Fruit fly (Drosophila melanogaster) whole organism, embryonic: ENCODE data around the gene mtTFB2.

Experiments
- Abd-B ChIP-seq: fragments of 200-800 bp; sonication (Bioruptor generic); optimal IDR thresholded peaks from 2 replicates; lab custom pipeline; 2018; ENCODE audit warnings: missing biosample characterization, mild to moderate bottlenecking, missing genetic modification characterization, moderate library complexity
- Aef1 ChIP-seq: fragments of 200-800 bp; sonication (Bioruptor generic); IDR thresholded peaks from 3 replicates; pipeline ENCODE4 v1.3.6; 2022; ENCODE audit warnings: missing biosample characterization, missing genetic modification characterization
- BtbVII ChIP-seq: fragments of 200-800 bp; sonication (Bioruptor generic); optimal IDR thresholded peaks from 3 replicates; lab custom pipeline; 2017; ENCODE audit warnings: missing biosample characterization, mild to moderate bottlenecking, missing genetic modification characterization
- CG10274 ChIP-seq: fragments of 200-800 bp; sonication (Bioruptor generic); optimal IDR thresholded peaks from 3 replicates; lab custom pipeline; 2017; ENCODE audit warnings: missing biosample characterization, mild to moderate bottlenecking, missing genetic modification characterization
- CG13775 ChIP-seq: fragments of 200-800 bp; sonication (Bioruptor generic); optimal IDR thresholded peaks from 3 replicates; lab custom pipeline; 2017; ENCODE audit warnings: missing biosample characterization, mild to moderate bottlenecking, missing genetic modification characterization
- CG14050 ChIP-seq: fragments of 200-800 bp; sonication (Bioruptor generic); IDR thresholded peaks from 3 replicates; pipeline ENCODE4 v1.3.6; 2022; ENCODE audit warnings: missing biosample characterization, missing genetic modification characterization
- CG14667 ChIP-seq: fragments of 200-800 bp; sonication (Bioruptor generic); IDR thresholded peaks from 2 replicates; pipeline ENCODE4 v1.3.6; 2022; ENCODE audit warnings: missing biosample characterization, missing genetic modification characterization
- CG15479 ChIP-seq: fragments of 200-800 bp; sonication (Bioruptor generic); optimal IDR thresholded peaks from 3 replicates; lab custom pipeline; 2019; ENCODE audit warnings: missing biosample characterization, mild to moderate bottlenecking, missing genetic modification characterization, moderate library complexity
- CG17361 ChIP-seq: fragments of 200-800 bp; sonication (Bioruptor generic); IDR thresholded peaks from 3 replicates; pipeline ENCODE4 v1.3.6; 2022; ENCODE audit warnings: missing biosample characterization, missing genetic modification characterization
- CG17385 ChIP-seq: fragments of 200-800 bp; sonication (Bioruptor generic); optimal IDR thresholded peaks from 3 replicates; lab custom pipeline; 2018; ENCODE audit warnings: missing biosample characterization, mild to moderate bottlenecking, missing genetic modification characterization
- CG1832 ChIP-seq: fragments of 200-800 bp; sonication (Bioruptor generic); optimal IDR thresholded peaks from 2 replicates; lab custom pipeline; 2017; ENCODE audit warnings: missing biosample characterization, mild to moderate bottlenecking, missing genetic modification characterization, inconsistent platforms
- CG6813 ChIP-seq: fragments of 200-800 bp; sonication (Bioruptor generic); optimal IDR thresholded peaks from 2 replicates; lab custom pipeline; 2017; ENCODE audit warnings: missing biosample characterization, missing genetic modification characterization, mild to moderate bottlenecking, moderate library complexity, missing genetic modification reagents
- CG7372 ChIP-seq: fragments of 200-800 bp; sonication (Bioruptor generic); IDR thresholded peaks from 2 replicates; pipeline ENCODE4 v1.3.6; 2022; ENCODE audit warnings: missing biosample characterization, missing genetic modification characterization
- CG8924 ChIP-seq: fragments of 200-800 bp; optimal IDR thresholded peaks from 3 replicates; lab custom pipeline; 2019; ENCODE audit warnings: missing biosample characterization, mild to moderate bottlenecking, missing genetic modification characterization, moderate library complexity
- CG9215 ChIP-seq: fragments of 200-800 bp; sonication (Bioruptor generic); IDR thresholded peaks from 2 replicates; pipeline ENCODE4 v1.3.6; 2022; ENCODE audit warnings: missing biosample characterization, missing genetic modification characterization
- CG9609 ChIP-seq: fragments of 200-800 bp; sonication (Bioruptor generic); optimal IDR thresholded peaks from 3 replicates; lab custom pipeline; 2016; ENCODE audit warnings: missing biosample characterization, missing genetic modification characterization
- D ChIP-seq, 2 experiments: fragments of 200-800 bp in 1 of 2; fragments of >200 bp in 1 of 2; sonication (Bioruptor generic) in 1 of 2; optimal IDR thresholded peaks; 2 replicates in 1 of 2; 3 replicates in 1 of 2; lab custom pipeline; 2017; ENCODE audit warnings: mild to moderate bottlenecking in 1 of 2, missing biosample characterization in 1 of 2, missing genetic modification characterization in 1 of 2, missing genetic modification reagents in 1 of 2
- D19A ChIP-seq: fragments of 200-800 bp; optimal IDR thresholded peaks from 3 replicates; lab custom pipeline; 2019; ENCODE audit warnings: missing biosample characterization, mild to moderate bottlenecking, missing genetic modification characterization, moderate library complexity
- D19B ChIP-seq: fragments of 200-800 bp; sonication (Bioruptor generic); optimal IDR thresholded peaks from 2 replicates; lab custom pipeline; 2017; ENCODE audit warnings: missing biosample characterization, mild to moderate bottlenecking, missing genetic modification characterization
- Ets65A ChIP-seq: fragments of 200-800 bp; sonication (Bioruptor generic); peaks from one replicate; lab custom pipeline; 2016; ENCODE audit warnings: missing biosample characterization, missing genetic modification characterization
- Ets97D ChIP-seq: fragments of 200-800 bp; sonication (Bioruptor generic); optimal IDR thresholded peaks from 3 replicates; lab custom pipeline; 2016; ENCODE audit warnings: missing biosample characterization, missing genetic modification characterization
- Fer3 ChIP-seq: fragments of 200-800 bp; sonication (Bioruptor generic); optimal IDR thresholded peaks from 2 replicates; lab custom pipeline; 2018; ENCODE audit warnings: missing biosample characterization, mild to moderate bottlenecking, missing genetic modification characterization, moderate library complexity
- GATAe ChIP-seq: fragments of 200-800 bp; sonication (Bioruptor generic); conservative IDR thresholded peaks from 2 replicates; pipeline ENCODE4 v1.3.6; 2022; ENCODE audit warnings: missing biosample characterization, missing genetic modification characterization
- MBD-R2 ChIP-seq: fragments of 200-800 bp; sonication (Bioruptor generic); IDR thresholded peaks from 2 replicates; pipeline ENCODE4 v1.3.6; 2022; ENCODE audit warnings: missing biosample characterization, missing genetic modification characterization
- Mes4 ChIP-seq: fragments of 200-800 bp; sonication (Bioruptor generic); optimal IDR thresholded peaks from 2 replicates; lab custom pipeline; 2016; ENCODE audit warnings: missing biosample characterization, missing genetic modification characterization
- NC2α ChIP-seq: fragments of 200-800 bp; sonication (Bioruptor generic); optimal IDR thresholded peaks from 2 replicates; lab custom pipeline; 2016; ENCODE audit warnings: missing biosample characterization, missing genetic modification characterization
- NFAT ChIP-seq: fragments of 200-800 bp; sonication (Bioruptor generic); IDR thresholded peaks from 2 replicates; pipeline ENCODE4 v1.3.6; 2022; ENCODE audit warnings: missing biosample characterization, missing genetic modification characterization
- Nf-YB ChIP-seq: fragments of 200-800 bp; sonication (Bioruptor generic); optimal IDR thresholded peaks from 3 replicates; lab custom pipeline; 2019; ENCODE audit warnings: missing biosample characterization, mild to moderate bottlenecking, missing genetic modification characterization, moderate library complexity
- Scr ChIP-seq: fragments of 200-800 bp; sonication (Bioruptor generic); IDR thresholded peaks from 2 replicates; pipeline ENCODE4 v1.3.6; 2022; ENCODE audit warnings: missing biosample characterization, missing genetic modification characterization; ENCODE audit not compliant: partially characterized antibody
- Six4 ChIP-seq: fragments of 200-800 bp; sonication (Bioruptor generic); optimal IDR thresholded peaks from 2 replicates; lab custom pipeline; 2016; ENCODE audit warnings: missing biosample characterization, missing genetic modification characterization
- Ssrp ChIP-seq: fragments of 200-800 bp; sonication (Bioruptor generic); optimal IDR thresholded peaks from 2 replicates; lab custom pipeline; 2018; ENCODE audit warnings: missing biosample characterization, mild to moderate bottlenecking, missing genetic modification characterization, moderate library complexity
- bab2 ChIP-seq: fragments of 200-800 bp; sonication (Bioruptor generic); optimal IDR thresholded peaks from 2 replicates; lab custom pipeline; 2016; ENCODE audit warnings: missing biosample characterization, missing genetic modification characterization
- bbx ChIP-seq: fragments of 200-800 bp; sonication (Bioruptor generic); IDR thresholded peaks from 2 replicates; pipeline ENCODE4 v1.3.6; 2022; ENCODE audit warnings: missing biosample characterization, missing genetic modification characterization; ENCODE audit not compliant: partially characterized antibody
- bigmax ChIP-seq: fragments of 200-800 bp; sonication (Bioruptor generic); optimal IDR thresholded peaks from 2 replicates; lab custom pipeline; 2018; ENCODE audit warnings: missing biosample characterization, mild to moderate bottlenecking, missing genetic modification characterization
- chm ChIP-seq: fragments of 200-800 bp; sonication (Bioruptor generic); IDR thresholded peaks from 2 replicates; pipeline ENCODE4 v1.3.6; 2022; ENCODE audit warnings: missing biosample characterization, missing genetic modification characterization
- crc ChIP-seq: fragments of 200-800 bp; sonication (Bioruptor generic); optimal IDR thresholded peaks from 2 replicates; lab custom pipeline; 2016; ENCODE audit warnings: missing biosample characterization, missing genetic modification characterization
- dysf ChIP-seq: fragments of 200-800 bp; sonication (Bioruptor generic); IDR thresholded peaks from 3 replicates; pipeline ENCODE4 v1.3.6; 2022; ENCODE audit warnings: missing biosample characterization, missing genetic modification characterization
- ewg ChIP-seq: fragments of 200-800 bp; sonication (Bioruptor generic); optimal IDR thresholded peaks from 3 replicates; lab custom pipeline; 2017; ENCODE audit warnings: mild to moderate bottlenecking, missing biosample characterization, missing genetic modification reagents, missing genetic modification characterization
- exex ChIP-seq: fragments of 200-800 bp; sonication (Bioruptor generic); optimal IDR thresholded peaks from 4 replicates; lab custom pipeline; 2018; ENCODE audit warnings: missing biosample characterization, mild to moderate bottlenecking, missing genetic modification characterization, moderate library complexity
- gfzf ChIP-seq: fragments of 200-800 bp; sonication (Bioruptor generic); optimal IDR thresholded peaks from 2 replicates; lab custom pipeline; 2016; ENCODE audit warnings: missing biosample characterization, mild to moderate bottlenecking, missing genetic modification characterization, moderate library complexity
- ind ChIP-seq: fragments of 200-800 bp; sonication (Bioruptor generic); optimal IDR thresholded peaks from 3 replicates; lab custom pipeline; 2016; ENCODE audit warnings: missing biosample characterization, missing genetic modification characterization
- lilli ChIP-seq: fragments of 200-800 bp; sonication (Bioruptor generic); optimal IDR thresholded peaks from 3 replicates; lab custom pipeline; 2016; ENCODE audit warnings: missing biosample characterization, missing genetic modification characterization
- nerfin-2 ChIP-seq: fragments of 200-800 bp; sonication (Bioruptor generic); IDR thresholded peaks from 2 replicates; pipeline ENCODE4 v1.3.6; 2022; ENCODE audit warnings: missing biosample characterization, missing genetic modification characterization; ENCODE audit not compliant: partially characterized antibody
- odd ChIP-seq: fragments of 200-800 bp; sonication (Bioruptor generic); optimal IDR thresholded peaks from 2 replicates; lab custom pipeline; 2017; ENCODE audit warnings: missing biosample characterization, mild to moderate bottlenecking, missing genetic modification characterization
- pnt ChIP-seq: fragments of 200-800 bp; sonication (Bioruptor generic); optimal IDR thresholded peaks from 3 replicates; lab custom pipeline; 2016; ENCODE audit warnings: missing biosample characterization, missing genetic modification characterization
- psq ChIP-seq: fragments of 200-800 bp; sonication (Bioruptor generic); optimal IDR thresholded peaks from 2 replicates; lab custom pipeline; 2017; ENCODE audit warnings: missing biosample characterization, missing genetic modification characterization
- rib ChIP-seq: fragments of 200-800 bp; sonication (Bioruptor generic); IDR thresholded peaks from 2 replicates; pipeline ENCODE4 v1.3.6; 2022; ENCODE audit warnings: missing biosample characterization, missing genetic modification characterization
- slp2 ChIP-seq: fragments of 200-800 bp; sonication (Bioruptor generic); optimal IDR thresholded peaks from 2 replicates; lab custom pipeline; 2016; ENCODE audit warnings: missing biosample characterization, missing genetic modification characterization
- unpg ChIP-seq: fragments of 200-800 bp; sonication (Bioruptor generic); optimal IDR thresholded peaks from 3 replicates; lab custom pipeline; 2018; ENCODE audit warnings: missing biosample characterization, mild to moderate bottlenecking, missing genetic modification characterization, moderate library complexity

mtTFB2 gene

dm6 chr3R:10093252-10094030, 48.1 kb downstream of the mtTFB2 start (continued):
- TF ChIP-seq CG17361 (GFP tag; lab: Robert Waterston, UW) (no peak), CG7372 (GFP tag; lab: Robert Waterston, UW) (no peak), nerfin-2 (GFP tag; lab: Robert Waterston, UW) (0 out of 2 replicates have a peak, but pooled peaks have one; percentile 37), CG17385 (GFP tag; lab: Kevin White, UChicago) (peak; percentile 23), exex (tag; lab: Kevin White, UChicago) (peak; percentile 3), MBD-R2 (GFP tag; lab: Robert Waterston, UW) (no peak), Fer3 (tag; lab: Kevin White, UChicago) (no peak), slp2 (GFP tag; lab: Kevin White, UChicago) (no peak), CG10274 (GFP tag; lab: Kevin White, UChicago) (no peak), CG9215 (GFP tag; lab: Robert Waterston, UW) (no peak), unpg (GFP tag; lab: Kevin White, UChicago) (peak; percentile 19), rib (GFP tag; lab: Robert Waterston, UW) (no peak), GATAe (GFP tag; lab: Robert Waterston, UW) (no peak), CG1832 (GFP tag; lab: Kevin White, UChicago) (peak; percentile 55), Six4 (GFP tag; lab: Kevin White, UChicago) (no peak), D19B (GFP tag; lab: Kevin White, UChicago) (no peak), pnt (no peak), Ssrp (no peak), CG15479 (GFP tag; lab: Kevin White, UChicago) (no peak), Abd-B (GFP tag; lab: Kevin White, UChicago) (no peak), CG14667 (GFP tag; lab: Robert Waterston, UW) (no peak), chm (GFP tag; lab: Robert Waterston, UW) (peak; percentile 31; the same call in 1 of the 2 replicates), Scr (GFP tag; lab: Robert Waterston, UW) (0 out of 2 replicates have a peak, but pooled peaks have one; percentile 30), bab2 (GFP tag; lab: Kevin White, UChicago) (no peak), Mes4 (GFP tag; lab: Kevin White, UChicago) (no peak), CG14050 (GFP tag; lab: Robert Waterston, UW) (no peak), CG9609 (GFP tag; lab: Kevin White, UChicago) (no peak), ind (GFP tag; lab: Kevin White, UChicago) (no peak), NFAT (GFP tag; lab: Robert Waterston, UW) (no peak), odd (GFP tag; lab: Kevin White, UChicago) (no peak), D19A (no peak), BtbVII (GFP tag; lab: Kevin White, UChicago) (peak; percentile 42), CG6813 (peak; percentile 50), bigmax (GFP tag; lab: Kevin White, UChicago) (no peak), CG8924 (tag; lab: Kevin White, UChicago) (no peak), CG13775 (GFP tag; lab: Kevin White, UChicago) (no peak), NC2α (GFP tag; lab: Kevin White, UChicago) (no peak), crc (GFP tag; lab: Kevin White, UChicago) (no peak), Ets97D (GFP tag; lab: Kevin White, UChicago) (no peak), bbx (peak; percentile 43; the same call in 1 of the 2 replicates), lilli (no peak), Aef1 (GFP tag; lab: Robert Waterston, UW) (no peak), D (optimal IDR thresholded peaks at IDR 0.05; lab: Kevin White, UChicago) (no peak), D (GFP tag; optimal IDR thresholded peaks at IDR 0.05; lab: Kevin White, UChicago) (no peak), dysf (no peak), gfzf (GFP tag; lab: Kevin White, UChicago) (no peak), ewg (GFP tag; lab: Kevin White, UChicago) (no peak), Ets65A (GFP tag; lab: Kevin White, UChicago) (peak; percentile 62), psq (GFP tag; lab: Kevin White, UChicago) (no peak), Nf-YB (GFP tag; lab: Kevin White, UChicago) (no peak)
